Worm (Caenorhabditis elegans) whole organism, L1 larva: Measurements from ENCODE around the gene gipc-1.

Experiments
- Y116A8C.19 ChIP-seq: sonication (generic microtip); optimal IDR thresholded peaks from 2 replicates; lab custom pipeline; 2016; ENCODE audit warnings: missing compliant biosample characterization, missing genetic modification characterization, borderline replicate concordance
- aha-1 ChIP-seq: fragments of 150-350 bp; optimal IDR thresholded peaks from 2 replicates; lab custom pipeline; 2014; ENCODE audit warnings: missing biosample characterization, missing genetic modification characterization
- alr-1 ChIP-seq: fragments of 200-800 bp; sonication (Bioruptor generic); optimal IDR thresholded peaks from 2 replicates; lab custom pipeline; 2018; ENCODE audit warnings: borderline replicate concordance, mild to moderate bottlenecking, missing genetic modification characterization, missing compliant biosample characterization
- ceh-63 ChIP-seq: fragments of 200-800 bp; sonication (Bioruptor generic); optimal IDR thresholded peaks from 2 replicates; lab custom pipeline; 2018; ENCODE audit warnings: mild to moderate bottlenecking, missing genetic modification characterization, missing compliant biosample characterization
- ceh-8 ChIP-seq: fragments of 200-800 bp; sonication (Bioruptor generic); optimal IDR thresholded peaks from 2 replicates; lab custom pipeline; 2018; ENCODE audit warnings: mild to moderate bottlenecking, missing genetic modification characterization, moderate library complexity, missing compliant biosample characterization
- ceh-82 ChIP-seq, 3 experiments: fragments of 150-350 bp in 1 of 3; sonication (generic microtip) in 2 of 3; optimal IDR thresholded peaks; 2 replicates each; lab custom pipeline; 2014 to 2017; ENCODE audit warnings: missing biosample characterization in 3 of 3, missing genetic modification characterization in 3 of 3
- ces-1 ChIP-seq: fragments of 150-350 bp; optimal IDR thresholded peaks from 2 replicates; lab custom pipeline; 2014; ENCODE audit warnings: missing biosample characterization, missing genetic modification reagents, missing genetic modification characterization
- dpl-1 ChIP-seq, 3 experiments: fragments of 150-350 bp in 2 of 3; sonication (generic microtip) in 1 of 3; optimal IDR thresholded peaks; 2 replicates each; lab custom pipeline; 2014 to 2017; ENCODE audit warnings: missing biosample characterization in 3 of 3, missing genetic modification characterization in 3 of 3, missing genetic modification reagents in 3 of 3
- dsc-1 ChIP-seq: sonication (generic microtip); optimal IDR thresholded peaks from 2 replicates; lab custom pipeline; 2016; ENCODE audit warnings: mild to moderate bottlenecking, missing genetic modification characterization, missing compliant biosample characterization
- efl-1 ChIP-seq, 4 experiments: fragments of 150-350 bp; optimal IDR thresholded peaks in 3 of 4; peaks in 1 of 4; 1 replicate in 1 of 4; 2 replicates in 3 of 4; lab custom pipeline; 2014; ENCODE audit warnings: missing biosample characterization in 2 of 4, missing genetic modification characterization in 2 of 4, missing genetic modification reagents in 2 of 4
- egl-13 ChIP-seq: sonication (generic microtip); optimal IDR thresholded peaks from 2 replicates; lab custom pipeline; 2016; ENCODE audit warnings: missing genotype, missing genetic modification reagents, missing genetic modification characterization, missing compliant biosample characterization
- ets-5 ChIP-seq: fragments of 200-800 bp; sonication (Bioruptor generic); IDR thresholded peaks from 2 replicates; pipeline ENCODE4 v1.3.6; 2022; ENCODE audit warnings: missing genetic modification characterization, missing compliant biosample characterization
- fkh-10 ChIP-seq: sonication (generic microtip); optimal IDR thresholded peaks from 2 replicates; lab custom pipeline; 2017; ENCODE audit warnings: missing biosample characterization, missing genetic modification reagents, missing genetic modification characterization
- fkh-4 ChIP-seq: sonication (generic microtip); optimal IDR thresholded peaks from 2 replicates; lab custom pipeline; 2016; ENCODE audit warnings: missing compliant biosample characterization, missing genetic modification characterization, borderline replicate concordance
- fkh-8 ChIP-seq: sonication (generic microtip); optimal IDR thresholded peaks from 2 replicates; lab custom pipeline; 2016; ENCODE audit warnings: mild to moderate bottlenecking, missing genetic modification characterization, missing compliant biosample characterization
- fos-1 ChIP-seq: fragments of 150-350 bp; optimal IDR thresholded peaks from 2 replicates; lab custom pipeline; 2014; ENCODE audit warnings: missing biosample characterization, missing genetic modification characterization
- hlh-17 ChIP-seq: fragments of 200-800 bp; sonication (Bioruptor generic); optimal IDR thresholded peaks from 2 replicates; lab custom pipeline; 2018; ENCODE audit warnings: missing genetic modification characterization, mild to moderate bottlenecking, missing compliant biosample characterization, moderate library complexity, borderline replicate concordance
- hlh-4 ChIP-seq: sonication (generic microtip); optimal IDR thresholded peaks from 2 replicates; lab custom pipeline; 2016; ENCODE audit warnings: mild to moderate bottlenecking, missing genetic modification characterization, missing compliant biosample characterization
- isw-1 ChIP-seq: fragments of 200-800 bp; sonication (Bioruptor generic); IDR thresholded peaks from 2 replicates; pipeline ENCODE4 v1.3.6; 2022; ENCODE audit warnings: missing genetic modification characterization, missing compliant biosample characterization
- lin-13 ChIP-seq: fragments of 150-350 bp; optimal IDR thresholded peaks from 2 replicates; lab custom pipeline; 2014; ENCODE audit warnings: missing biosample characterization, missing genetic modification reagents, missing genetic modification characterization
- lin-14 ChIP-seq: fragments of 200-800 bp; sonication (Bioruptor generic); optimal IDR thresholded peaks from 2 replicates; lab custom pipeline; 2018; ENCODE audit warnings: mild to moderate bottlenecking, missing genetic modification characterization, moderate library complexity, missing compliant biosample characterization
- lin-35 ChIP-seq, 2 experiments: fragments of 150-350 bp; optimal IDR thresholded peaks; 2 replicates each; lab custom pipeline; 2014; ENCODE audit warnings: missing biosample characterization in 2 of 2, missing genetic modification characterization in 2 of 2, missing genetic modification reagents in 2 of 2
- lsy-2 ChIP-seq, 2 experiments: fragments of 150-350 bp; optimal IDR thresholded peaks; 2 replicates each; lab custom pipeline; 2014; ENCODE audit warnings: missing biosample characterization in 2 of 2, missing genetic modification characterization in 2 of 2
- mdl-1 ChIP-seq, 2 experiments: fragments of 150-350 bp; optimal IDR thresholded peaks; 2 replicates each; lab custom pipeline; 2014 to 2017; ENCODE audit warnings: missing biosample characterization in 2 of 2, missing genetic modification characterization in 2 of 2, inconsistent platforms in 1 of 2
- mep-1 ChIP-seq: fragments of 150-350 bp; optimal IDR thresholded peaks from 2 replicates; lab custom pipeline; 2014; ENCODE audit warnings: missing biosample characterization, missing genetic modification characterization
- nhr-12 ChIP-seq: sonication (generic microtip); optimal IDR thresholded peaks from 2 replicates; lab custom pipeline; 2017; ENCODE audit warnings: missing biosample characterization, missing genetic modification characterization
- nhr-47 ChIP-seq: sonication (generic microtip); optimal IDR thresholded peaks from 2 replicates; lab custom pipeline; 2016; ENCODE audit warnings: mild to moderate bottlenecking, missing genetic modification characterization, moderate library complexity, missing compliant biosample characterization
- nhr-77 ChIP-seq: fragments of 150-350 bp; optimal IDR thresholded peaks from 2 replicates; lab custom pipeline; 2014; ENCODE audit warnings: missing biosample characterization, missing genetic modification characterization
- nhr-84 ChIP-seq: sonication (generic microtip); optimal IDR thresholded peaks from 2 replicates; lab custom pipeline; 2017; ENCODE audit warnings: missing biosample characterization, missing genetic modification characterization
- pag-3 ChIP-seq: sonication (generic microtip); optimal IDR thresholded peaks from 2 replicates; lab custom pipeline; 2017; ENCODE audit warnings: missing genetic modification characterization, mild to moderate bottlenecking, missing compliant biosample characterization, antibody characterized with exemption, borderline replicate concordance; ENCODE audit not compliant: insufficient read depth
- skn-1 ChIP-seq: fragments of 150-350 bp; optimal IDR thresholded peaks from 2 replicates; lab custom pipeline; 2014; ENCODE audit warnings: missing biosample characterization, missing genetic modification characterization
- sox-4 ChIP-seq: sonication (generic microtip); optimal IDR thresholded peaks from 2 replicates; lab custom pipeline; 2016; ENCODE audit warnings: missing genetic modification characterization, missing compliant biosample characterization
- swsn-7 ChIP-seq: sonication (generic microtip); optimal IDR thresholded peaks from 2 replicates; lab custom pipeline; 2016; ENCODE audit warnings: missing genetic modification characterization, missing compliant biosample characterization
- tlp-1 ChIP-seq: fragments of 150-350 bp; optimal IDR thresholded peaks from 2 replicates; lab custom pipeline; 2014; ENCODE audit warnings: missing biosample characterization, missing genetic modification characterization
- unc-30 ChIP-seq: sonication (generic microtip); optimal IDR thresholded peaks from 2 replicates; lab custom pipeline; 2017; ENCODE audit warnings: missing biosample characterization, missing genetic modification characterization
- unc-86 ChIP-seq: sonication (generic microtip); optimal IDR thresholded peaks from 2 replicates; lab custom pipeline; 2016; ENCODE audit warnings: missing genetic modification characterization, missing compliant biosample characterization
- ztf-11 ChIP-seq, 2 experiments: sonication (generic microtip); optimal IDR thresholded peaks; 2 replicates each; lab custom pipeline; 2016 to 2017; ENCODE audit warnings: missing genetic modification characterization in 2 of 2, missing biosample characterization in 1 of 2, missing compliant biosample characterization in 1 of 2
- ztf-4 ChIP-seq: fragments of 150-350 bp; optimal IDR thresholded peaks from 2 replicates; lab custom pipeline; 2014; ENCODE audit warnings: missing biosample characterization, missing genetic modification characterization

gipc-1 gene

DNA sequence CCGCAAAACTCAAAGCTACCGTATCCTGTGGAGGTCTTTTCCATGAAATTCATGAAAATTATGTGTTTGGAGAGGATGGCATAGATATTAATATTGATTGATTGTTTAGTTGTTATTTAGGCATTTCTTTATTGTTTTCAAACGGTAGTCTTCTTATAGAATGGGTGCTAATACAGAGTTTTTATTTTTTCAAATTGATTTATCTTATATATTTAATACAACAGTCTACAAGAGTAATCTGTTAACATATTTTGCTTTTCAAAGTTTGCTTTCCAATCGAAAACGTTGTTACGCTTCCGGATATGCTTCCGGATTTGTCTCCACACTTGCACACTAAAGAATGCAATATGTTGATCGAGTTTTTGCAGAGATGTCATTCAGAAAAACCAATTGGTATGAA is 3.8 kb upstream of the gipc-1 start, which contains the start of gene C35D10.17 (continued):
- no peak for TF ChIP-seq ceh-63
- TF ChIP-seq isw-1 = no peak
- no peak for TF ChIP-seq hlh-17 (GFP tag; lab: Kevin White, UChicago)
- TF ChIP-seq nhr-12 (tag; lab: Kevin White, UChicago) = no peak
- TF ChIP-seq, all 84 proteins: peak for 0

- no peak for TF ChIP-seq alr-1 (tag; lab: Kevin White, UChicago)
- no peak for TF ChIP-seq hlh-4 (tag; lab: Kevin White, UChicago)
- TF ChIP-seq lin-13 (GFP tag; lab: Kevin White, UChicago) = no peak
- TF ChIP-seq ets-5 (GFP tag; lab: Robert Waterston, UW) = no peak
- TF ChIP-seq ces-1 (GFP tag; lab: Kevin White, UChicago) = no peak
- no peak for TF ChIP-seq ztf-11 (tag; optimal IDR thresholded peaks at IDR 0.05; lab: Kevin White, UChicago)
- TF ChIP-seq fkh-4 (tag; lab: Kevin White, UChicago) = no peak
- no peak for TF ChIP-seq aha-1
- TF ChIP-seq nhr-84 (tag; lab: Kevin White, UChicago) = no peak
- TF ChIP-seq fos-1 (tag; lab: Kevin White, UChicago) = no peak
- no peak for TF ChIP-seq sox-4 (tag; lab: Kevin White, UChicago)
- no peak for TF ChIP-seq ceh-8 (GFP tag; lab: Kevin White, UChicago)
- TF ChIP-seq nhr-77 (tag; lab: Kevin White, UChicago) = no peak
- no peak for TF ChIP-seq ztf-4 (tag; lab: Kevin White, UChicago)
- TF ChIP-seq Y116A8C.19 (tag; lab: Kevin White, UChicago) = no peak
- no peak for TF ChIP-seq efl-1 (optimal IDR thresholded peaks at IDR 0.05; lab: Kevin White, UChicago)
- no peak for TF ChIP-seq efl-1 (GFP tag; optimal IDR thresholded peaks at IDR 0.05 in 1 of 2; lab: Kevin White, UChicago)
- no peak for TF ChIP-seq egl-13 (tag; lab: Kevin White, UChicago)
- TF ChIP-seq tlp-1 (tag; lab: Kevin White, UChicago) = no peak
These were observed 1.9 kb upstream of the gipc-1 start, which contains the start of the genes msd-4 and C35D10.3 for ce11 chrIII:4868643-4869042. Gene msd-4 (minus strand): TSS chrIII:4868743. Gene C35D10.3 (plus strand): TSS chrIII:4868921.

DNA sequence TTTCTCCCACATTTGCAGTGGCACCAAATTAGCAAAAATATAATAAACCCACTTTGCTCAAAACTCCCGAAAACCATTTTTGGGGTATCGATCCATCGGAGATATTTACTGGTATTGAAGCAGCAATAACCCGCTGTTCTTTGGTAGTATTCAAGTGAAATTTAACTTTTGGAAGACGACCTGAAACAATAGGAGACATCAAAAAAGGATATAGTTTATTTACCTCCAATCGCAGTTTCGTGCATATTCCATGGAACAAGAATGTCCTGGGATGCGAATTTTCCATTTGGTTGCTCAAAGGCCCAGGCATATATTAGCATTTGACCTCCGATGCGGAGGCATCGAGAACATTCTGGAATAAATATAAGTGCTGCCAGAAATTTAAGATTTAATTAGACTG is 2.8 kb downstream of the gipc-1 start:
- no peak for TF ChIP-seq pag-3 (tag; lab: Kevin White, UChicago)

- TF ChIP-seq unc-30 (tag; lab: Kevin White, UChicago) = no peak
- TF ChIP-seq hlh-17 (GFP tag; lab: Kevin White, UChicago) = no peak
- no peak for TF ChIP-seq efl-1 (optimal IDR thresholded peaks at IDR 0.05; lab: Kevin White, UChicago)
- TF ChIP-seq efl-1 (GFP tag; optimal IDR thresholded peaks at IDR 0.05 in 1 of 2; lab: Kevin White, UChicago) = peak in 1 of 2 experiments; percentile 31
These were observed 4.1 kb downstream of the gipc-1 start, which contains the start of gene C35D10.12 for ce11 chrIII:4874671-4875070. Gene C35D10.12 (minus strand): TSS chrIII:4874771.

ce11 chrIII:4875663-4876062 is 5.1 kb downstream of the gipc-1 start:
- TF ChIP-seq ceh-82 (tag; optimal IDR thresholded peaks at IDR 0.05; lab: Kevin White, UChicago) = peak in 2 of 3 experiments; percentile 3 to 6
- TF ChIP-seq unc-30 (tag; lab: Kevin White, UChicago) = no peak
- TF ChIP-seq dpl-1 (GFP tag; optimal IDR thresholded peaks at IDR 0.05; lab: Kevin White, UChicago) = peak in 1 of 3 experiments; percentile 40
- peak; percentile 47 for TF ChIP-seq egl-13 (tag; lab: Kevin White, UChicago)
- no peak for TF ChIP-seq sox-4 (tag; lab: Kevin White, UChicago)
- peak; percentile 50 for TF ChIP-seq unc-86
- TF ChIP-seq skn-1 (tag; lab: Kevin White, UChicago) = no peak
- TF ChIP-seq efl-1 (optimal IDR thresholded peaks at IDR 0.05; lab: Kevin White, UChicago) = peak; percentile 2 to 34
- TF ChIP-seq efl-1 (GFP tag; optimal IDR thresholded peaks at IDR 0.05 in 1 of 2; lab: Kevin White, UChicago) = peak in 1 of 2 experiments; percentile 62
- peak; percentile 77 for TF ChIP-seq fkh-8 (tag; lab: Kevin White, UChicago)
- peak; percentile 42 for TF ChIP-seq fkh-10 (GFP tag; lab: Kevin White, UChicago)
- TF ChIP-seq swsn-7 (tag; lab: Kevin White, UChicago) = peak; percentile 2
- TF ChIP-seq lin-14 (GFP tag; lab: Kevin White, UChicago) = peak; percentile 61
- no peak for TF ChIP-seq mdl-1 (tag; optimal IDR thresholded peaks at IDR 0.05; lab: Kevin White, UChicago)
- peak in 1 of 2 experiments; percentile 20 for TF ChIP-seq lin-35 (GFP tag; optimal IDR thresholded peaks at IDR 0.05; lab: Kevin White, UChicago)
- TF ChIP-seq mep-1 = peak; percentile 38
- TF ChIP-seq nhr-47 (tag; lab: Kevin White, UChicago) = peak; percentile 3
- TF ChIP-seq lsy-2 (tag; optimal IDR thresholded peaks at IDR 0.05; lab: Kevin White, UChicago) = peak in 1 of 2 experiments; percentile 7
- TF ChIP-seq dsc-1 = peak; percentile 56
